Worm (Caenorhabditis elegans) whole organism, L4 larva: Measurements from ENCODE around the gene F08G2.7.

Experiments used
- R02D3.7 ChIP-seq: fragments of 150-350 bp; sonication (generic microtip); optimal IDR thresholded peaks from 3 replicates; lab custom pipeline; 2014; ENCODE audit warnings: missing biosample characterization, missing genetic modification characterization
- T20F7.1 ChIP-seq: fragments of 200-800 bp; sonication (Bioruptor generic); optimal IDR thresholded peaks from 2 replicates; lab custom pipeline; 2018; ENCODE audit warnings: mild to moderate bottlenecking, missing genetic modification characterization, missing compliant biosample characterization
- ZK546.5 ChIP-seq, 2 experiments: sonication (generic microtip); optimal IDR thresholded peaks; 2 replicates each; lab custom pipeline; 2017; ENCODE audit warnings: missing biosample characterization in 2 of 2, missing genetic modification characterization in 2 of 2
- aly-2 ChIP-seq: sonication (generic microtip); optimal IDR thresholded peaks from 2 replicates; lab custom pipeline; 2018; ENCODE audit warnings: missing biosample characterization, missing genetic modification characterization
- ama-1 ChIP-seq: fragments of 150-350 bp; optimal IDR thresholded peaks from 2 replicates; lab custom pipeline; 2014; ENCODE audit warnings: inconsistent platforms, mixed read lengths
- fkh-10 ChIP-seq: fragments of 150-350 bp; optimal IDR thresholded peaks from 2 replicates; lab custom pipeline; 2014; ENCODE audit warnings: missing biosample characterization, missing genetic modification reagents, missing genetic modification characterization
- lin-39 ChIP-seq: fragments of 150-350 bp; optimal IDR thresholded peaks from 2 replicates; lab custom pipeline; 2014; ENCODE audit warnings: missing biosample characterization, missing genetic modification reagents, missing genetic modification characterization
- mdl-1 ChIP-seq, 2 experiments: fragments of 150-350 bp in 1 of 2; sonication (generic microtip) in 1 of 2; optimal IDR thresholded peaks; 2 replicates each; lab custom pipeline; 2014 to 2017; ENCODE audit warnings: missing biosample characterization in 2 of 2, missing genetic modification characterization in 2 of 2
- mep-1 ChIP-seq: fragments of 150-350 bp; sonication (generic microtip); optimal IDR thresholded peaks from 3 replicates; lab custom pipeline; 2014; ENCODE audit warnings: missing biosample characterization, missing genetic modification characterization
- nhr-10 ChIP-seq: fragments of 150-350 bp; optimal IDR thresholded peaks from 2 replicates; lab custom pipeline; 2014; ENCODE audit warnings: missing biosample characterization, missing genetic modification characterization
- tag-97 ChIP-seq: fragments of 200-800 bp; sonication (Bioruptor generic); IDR thresholded peaks from 2 replicates; pipeline ENCODE4 v1.3.6; 2022; ENCODE audit warnings: missing genetic modification characterization, missing compliant biosample characterization
- unc-130 ChIP-seq: sonication (generic microtip); optimal IDR thresholded peaks from 2 replicates; lab custom pipeline; 2016; ENCODE audit warnings: missing genetic modification reagents, missing genetic modification characterization, missing compliant biosample characterization
- unc-62 ChIP-seq, 3 experiments: fragments of 150-350 bp in 1 of 3; sonication (generic microtip); optimal IDR thresholded peaks in 2 of 3; peaks in 1 of 3; 1 replicate in 1 of 3; 2 replicates in 2 of 3; lab custom pipeline; 2014 to 2017; ENCODE audit warnings: missing biosample characterization in 3 of 3, missing genetic modification characterization in 3 of 3, missing genetic modification reagents in 3 of 3, missing genotype in 1 of 3
- ztf-11 ChIP-seq: fragments of 150-350 bp; optimal IDR thresholded peaks from 2 replicates; lab custom pipeline; 2014; ENCODE audit warnings: missing biosample characterization, missing genetic modification characterization

- TF ChIP-seq R02D3.7 (tag; lab: Kevin White, UChicago) (no peak), mep-1 (tag; lab: Kevin White, UChicago) (no peak), unc-130 (no peak), lin-39 (tag; lab: Kevin White, UChicago) (no peak), ztf-11 (tag; lab: Kevin White, UChicago) (no peak), ZK546.5 (tag; optimal IDR thresholded peaks at IDR 0.05; lab: Kevin White, UChicago) (no peak), tag-97 (no peak), nhr-10 (tag; lab: Kevin White, UChicago) (no peak), T20F7.1 (GFP tag; lab: Kevin White, UChicago) (no peak), fkh-10 (GFP tag; lab: Kevin White, UChicago) (no peak), ama-1 (lab: Kevin White, UChicago) (no peak), aly-2 (no peak), mdl-1 (tag; optimal IDR thresholded peaks at IDR 0.05; lab: Kevin White, UChicago) (no peak), unc-62 (GFP tag; optimal IDR thresholded peaks at IDR 0.05 in 1 of 2; lab: Kevin White, UChicago) (no peak), unc-62 (tag; optimal IDR thresholded peaks at IDR 0.05; lab: Kevin White, UChicago) (no peak)
Measured at ce11 chrII:13886431-13886830, 45.5 kb upstream of the F08G2.7 start.
